Fruit fly (Drosophila melanogaster): ENCODE results near the gene CG7840.
A peak's percentile ranks its signal among the peaks of the same experiment; 100 is the strongest.

The CG7840 gene

dm6 chr2L:8344536-8344935, 39.1 kb downstream of the CG7840 start:
- TF ChIP-seq noc (tag; optimal IDR thresholded peaks at IDR 0.05): peak; percentile 51

- no peak for TF ChIP-seq noc (tag; optimal IDR thresholded peaks at IDR 0.05)
Measured at dm6 chr2L:8346260-8346659, 40.9 kb downstream of the CG7840 start, which contains the start of gene CG7778. Gene CG7778 (plus strand): TSS chr2L:8346620.

dm6 chr2L:8350560-8351171, 45.3 kb downstream of the CG7840 start:
- TF ChIP-seq noc (tag; optimal IDR thresholded peaks at IDR 0.05): peak; percentile 89

dm6 chr2L:8351333-8351732, 45.9 kb downstream of the CG7840 start:
- no peak for TF ChIP-seq noc (tag; optimal IDR thresholded peaks at IDR 0.05)

dm6 chr2L:8351864-8352263, 46.5 kb downstream of the CG7840 start, which contains the start of gene Mur29B:
Gene Mur29B (plus strand): TSS chr2L:8352187.
- TF ChIP-seq noc (tag; optimal IDR thresholded peaks at IDR 0.05): no peak

- TF ChIP-seq noc (tag; optimal IDR thresholded peaks at IDR 0.05): no peak
Measured at dm6 chr2L:8355419-8355818, 50.0 kb downstream of the CG7840 start.
